Fruit fly (Drosophila melanogaster) ovary, adult (tissue): ENCODE measurements around the gene CG4619.

Experiments
- CG17801 ChIP-seq: fragments of 200-800 bp; optimal IDR thresholded peaks from 2 replicates; lab custom pipeline; 2019; ENCODE audit warnings: missing biosample characterization, mild to moderate bottlenecking, missing genetic modification characterization, moderate library complexity; ENCODE audit not compliant: partially characterized antibody

The CG4619 gene

dm6 chr2L:9938631-9939256 is at the start of gene CG4619, which contains the start of gene Datp:
CG4619 (plus strand) TSS chr2L:9938863.
Datp (minus strand) TSS chr2L:9938790.
- TF ChIP-seq CG17801, result peak; percentile 59

DNA sequence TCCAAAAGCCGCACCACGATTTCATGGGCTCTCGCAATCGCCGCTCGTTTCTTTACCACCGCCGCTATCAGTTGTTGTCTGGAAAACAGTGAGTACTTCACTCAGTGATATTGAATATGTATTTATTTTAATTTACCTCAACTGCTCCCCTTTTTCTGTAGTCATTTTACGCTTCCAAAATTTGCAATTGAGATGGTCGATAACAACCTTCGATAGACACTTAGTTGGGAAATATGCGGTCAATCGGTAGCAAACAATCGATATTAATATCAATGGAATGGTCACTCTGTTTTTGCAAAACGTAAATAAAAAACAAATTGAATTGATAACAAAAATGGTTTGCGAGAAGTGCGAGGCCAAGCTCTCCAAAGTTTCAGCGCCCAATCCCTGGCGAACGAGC is 48.1 kb upstream of the CG4619 start, which contains the start of the genes CG34183 and CG4537:
Gene CG34183 (minus strand): TSS at position 197 of the 400 bp plus-strand sequence.
Gene CG4537 (plus strand): TSS at position 310 of the 400 bp plus-strand sequence.
- peak; percentile 71 for TF ChIP-seq CG17801

DNA sequence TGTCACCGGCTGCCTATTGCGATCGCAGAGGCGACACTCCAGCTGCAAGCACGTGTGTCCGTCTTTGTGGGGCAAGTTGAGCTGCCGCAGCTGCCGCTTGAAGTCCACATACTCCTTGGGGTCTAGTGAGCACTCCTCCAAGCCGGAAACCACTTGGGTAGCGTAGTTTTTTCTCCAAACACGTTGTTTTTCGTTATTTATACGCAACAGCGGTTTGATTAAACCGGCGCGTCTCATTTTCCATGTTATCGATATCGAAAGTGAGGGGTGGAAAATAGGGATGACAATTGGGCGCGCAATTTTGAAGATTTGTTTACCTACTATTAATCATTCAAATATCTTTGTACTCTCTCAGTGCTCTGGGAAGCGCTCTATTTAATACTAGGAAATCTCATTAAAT is 45.5 kb upstream of the CG4619 start, which contains the start of gene mtDNA-helicase:
Gene mtDNA-helicase (minus strand): TSS at position 264 of the 400 bp plus-strand sequence.
- no peak for TF ChIP-seq CG17801

DNA sequence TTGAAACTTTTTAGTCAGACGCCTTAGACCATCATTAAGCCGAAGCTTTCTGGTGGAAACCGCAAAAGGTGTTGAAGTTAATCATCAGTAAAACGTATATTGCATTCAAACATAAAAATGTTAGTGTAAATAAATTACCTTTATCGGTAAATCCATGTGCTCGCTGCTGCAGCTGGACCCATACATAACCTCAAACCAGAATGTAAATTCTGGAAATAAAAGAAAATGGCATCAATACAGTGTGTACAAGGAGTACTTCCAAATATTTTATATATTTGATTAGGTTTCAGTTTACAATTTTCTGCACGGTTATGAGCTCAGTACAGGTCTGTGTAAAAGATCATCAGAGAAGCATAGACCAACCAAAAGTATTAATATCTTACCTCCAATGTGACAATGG is 44.5 kb upstream of the CG4619 start:
- TF ChIP-seq CG17801, result no peak

DNA sequence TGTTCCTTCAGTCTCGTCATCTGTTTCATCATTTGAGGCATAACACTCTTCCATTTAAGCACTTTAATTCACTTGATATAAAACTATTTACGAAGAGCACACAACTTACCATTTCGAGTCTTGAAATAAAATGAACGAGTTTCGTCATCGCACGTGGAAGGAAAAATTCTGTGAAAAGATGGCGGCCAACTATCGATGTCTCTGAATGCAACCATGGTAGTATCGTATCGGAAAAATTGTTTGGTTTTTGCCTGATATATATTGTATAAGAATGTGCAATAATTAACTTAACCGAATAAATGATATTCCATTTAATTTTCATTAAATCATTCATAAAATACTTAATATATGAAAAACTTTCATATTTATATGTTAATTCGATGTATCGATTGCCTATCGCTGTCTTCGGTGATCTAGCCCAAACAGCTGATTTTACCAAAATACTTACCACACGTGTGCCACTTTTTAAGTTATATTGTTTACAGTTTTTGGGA is 43.7 kb upstream of the CG4619 start, which contains the start of gene Bka:
Gene Bka (plus strand): TSS at position 417 of the 494 bp plus-strand sequence.
- TF ChIP-seq CG17801, result peak; percentile 86

- TF ChIP-seq CG17801, result peak; percentile 44
These were observed 41.4 kb upstream of the CG4619 start, which contains the start of gene RpS2 for dm6 chr2L:9897296-9897695. RpS2 (minus strand) TSS chr2L:9897552.

- TF ChIP-seq CG17801, result no peak
These were observed 35.6 kb upstream of the CG4619 start, which contains the start of gene Muc30E for dm6 chr2L:9903028-9903427. Muc30E (minus strand) TSS chr2L:9903128.

dm6 chr2L:9906641-9907040 is 32.0 kb upstream of the CG4619 start:
- no peak for TF ChIP-seq CG17801

DNA sequence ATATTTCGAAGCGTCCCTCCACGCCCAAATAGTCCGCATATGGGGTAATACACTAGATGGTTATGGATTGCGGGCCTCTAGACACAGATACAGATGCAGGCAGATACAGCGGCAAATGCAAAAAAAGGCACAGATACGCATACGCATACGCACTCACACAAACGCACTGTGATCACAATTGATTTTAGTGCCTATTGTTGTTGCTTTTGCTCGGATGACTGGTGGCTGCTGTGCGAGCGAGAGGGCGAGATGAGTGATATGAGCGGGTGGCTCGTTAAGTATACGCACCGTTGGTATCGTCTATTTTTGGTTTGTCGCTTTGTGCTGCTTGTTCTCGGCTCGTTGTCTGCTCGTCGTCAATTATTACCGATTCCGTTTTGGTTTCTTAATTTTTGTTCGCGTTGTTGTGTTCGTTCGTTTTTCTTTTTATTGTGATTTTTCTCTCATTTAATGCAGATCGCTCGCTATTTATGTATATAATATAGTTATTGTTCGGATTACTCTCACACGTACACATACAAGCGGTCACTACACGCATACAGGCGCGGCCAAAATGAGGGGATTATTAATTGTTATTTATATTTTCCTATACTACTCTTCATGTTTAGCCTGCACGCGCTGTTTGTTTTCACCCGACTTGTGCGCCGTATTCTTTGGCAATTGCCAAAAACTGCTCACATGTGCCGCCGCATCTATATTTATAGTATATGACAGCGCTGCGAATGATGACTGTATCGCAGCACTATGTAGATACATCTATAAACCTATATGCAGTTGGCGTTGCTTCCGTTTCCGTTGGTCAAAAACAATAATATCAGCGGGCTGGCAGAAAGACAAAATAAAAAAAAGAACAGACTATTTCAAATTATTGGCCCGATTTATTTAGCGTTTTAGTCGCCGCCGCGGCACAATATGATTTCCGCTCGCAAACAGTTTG is 31.1 kb upstream of the CG4619 start:
- TF ChIP-seq CG17801, result no peak

dm6 chr2L:9908468-9908967 is 30.1 kb upstream of the CG4619 start, which contains the start of gene CG13124:
CG13124 (minus strand) TSS chr2L:9908633.
- TF ChIP-seq CG17801, result peak; percentile 18

DNA sequence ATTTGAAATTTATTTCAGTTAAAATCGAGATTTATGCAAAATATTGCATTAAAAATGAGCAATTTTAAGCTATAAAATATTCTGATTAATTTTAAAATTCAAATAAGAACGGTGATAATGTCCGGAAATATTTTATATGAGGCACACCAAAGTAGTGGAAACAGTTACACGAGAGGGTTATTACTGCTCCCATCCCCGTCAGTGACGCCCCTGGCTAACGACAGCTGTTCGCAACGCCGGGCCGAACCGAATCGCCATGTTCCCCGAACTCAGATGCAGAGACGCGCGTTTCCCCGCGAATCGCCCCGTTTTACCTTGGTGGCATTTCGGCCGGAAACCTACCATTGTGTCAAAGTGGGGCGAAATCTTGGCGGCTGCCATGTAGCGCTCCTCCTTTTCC is 26.9 kb upstream of the CG4619 start:
- TF ChIP-seq CG17801, result no peak

- no peak for TF ChIP-seq CG17801
These were observed 25.9 kb upstream of the CG4619 start, which contains the start of the genes Etl1 and Srp54 for dm6 chr2L:9912570-9913260. Etl1 (minus strand) TSS chr2L:9912608. Srp54 (plus strand) TSS chr2L:9912911.

dm6 chr2L:9915011-9915850 is 23.4 kb upstream of the CG4619 start, which contains the start of gene yip2:
yip2 (plus strand) TSS chr2L:9915253.
- peak; percentile 93 for TF ChIP-seq CG17801
